Fruit fly (Drosophila melanogaster): ENCODE data around the gene CG8087.

Gene CG8087

dm6 chr3R:14574962-14575717 lies 10.5 kb upstream of the CG8087 start (continued):
- TF ChIP-seq Xrp1 (GFP tag; IDR thresholded peaks at IDR 0.05), result peak; percentile 71
- peak; percentile 77 for TF ChIP-seq CG18262 (tag; optimal IDR thresholded peaks at IDR 0.05)
- TF ChIP-seq CrebB (tag; optimal IDR thresholded peaks at IDR 0.05), result no peak
- peak; percentile 82 for TF ChIP-seq Ptx1 (GFP tag; IDR thresholded peaks at IDR 0.05)
- TF ChIP-seq CG9215 (GFP tag; IDR thresholded peaks at IDR 0.05), result peak; percentile 52; the same call in 1 of the 2 replicates
- TF ChIP-seq dm (GFP tag; optimal IDR thresholded peaks at IDR 0.05), result peak; percentile 32
- peak; percentile 74 for TF ChIP-seq CG10543 (GFP tag; optimal IDR thresholded peaks at IDR 0.05)
- TF ChIP-seq sna (GFP tag; IDR thresholded peaks at IDR 0.05; ENCODE audit: partially characterized antibody), result no peak
- no peak for TF ChIP-seq mirr (GFP tag; optimal IDR thresholded peaks at IDR 0.05)
- TF ChIP-seq Sox100B (GFP tag; optimal IDR thresholded peaks at IDR 0.05), result peak; percentile 84
- peak; percentile 65 for TF ChIP-seq Nf-YB (GFP tag; optimal IDR thresholded peaks at IDR 0.05)
- TF ChIP-seq CG2202 (tag; optimal IDR thresholded peaks at IDR 0.05), result peak; percentile 20
- TF ChIP-seq corto (GFP tag; optimal IDR thresholded peaks at IDR 0.05), result no peak
- TF ChIP-seq CG30403 (GFP tag; optimal IDR thresholded peaks at IDR 0.05), result peak; percentile 91
- peak; percentile 36 for TF ChIP-seq CG30431 (GFP tag; optimal IDR thresholded peaks at IDR 0.05)
- TF ChIP-seq CG34376 (GFP tag; optimal IDR thresholded peaks at IDR 0.05), result peak; percentile 18
- peak; percentile 80 for TF ChIP-seq CG1233 (GFP tag; optimal IDR thresholded peaks at IDR 0.05)
- TF ChIP-seq CG1024 (GFP tag; IDR thresholded peaks at IDR 0.05), result no peak; the same call in 1 of the 2 replicates
- peak; percentile 86 for TF ChIP-seq CG9727 (GFP tag; optimal IDR thresholded peaks at IDR 0.05)
- TF ChIP-seq CG4282 (GFP tag; optimal IDR thresholded peaks at IDR 0.05), result peak; percentile 11
- peak; percentile 33; the same call in 2 of the 3 replicates for TF ChIP-seq croc (GFP tag; conservative IDR thresholded peaks at IDR 0.05)
- TF ChIP-seq Six4 (GFP tag; optimal IDR thresholded peaks at IDR 0.05), result peak; percentile 59
- no peak for TF ChIP-seq amos (GFP tag; IDR thresholded peaks at IDR 0.05; ENCODE audit: partially characterized antibody)
- peak; percentile 58 for TF ChIP-seq NfI (GFP tag; optimal IDR thresholded peaks at IDR 0.05)
- no peak for TF ChIP-seq prd (optimal IDR thresholded peaks at IDR 0.05)
- peak; percentile 79; the same call in 2 of the 3 replicates for TF ChIP-seq prd (GFP tag; IDR thresholded peaks at IDR 0.05)
- no peak for TF ChIP-seq crol (GFP tag; IDR thresholded peaks at IDR 0.05)
- TF ChIP-seq CG14441 (GFP tag; IDR thresholded peaks at IDR 0.05), result no peak; the same call in 1 of the 2 replicates
- TF ChIP-seq Rfx (GFP tag; IDR thresholded peaks at IDR 0.05), result peak; percentile 70
- peak; percentile 38 for TF ChIP-seq nau (GFP tag; optimal IDR thresholded peaks at IDR 0.05)
- 0 out of 2 replicates have a peak, but pooled peaks have one; percentile 31 for TF ChIP-seq danr (GFP tag; IDR thresholded peaks at IDR 0.05)
- TF ChIP-seq Oaz (GFP tag; IDR thresholded peaks at IDR 0.05), result no peak
- TF ChIP-seq CG12744 (GFP tag; optimal IDR thresholded peaks at IDR 0.05), result peak; percentile 15
- no peak for TF ChIP-seq gro (GFP tag; optimal IDR thresholded peaks at IDR 0.05)
- TF ChIP-seq Mrtf (GFP tag; IDR thresholded peaks at IDR 0.05), result peak; percentile 54; the same call in 1 of the 3 replicates
- no peak for TF ChIP-seq CG13287 (GFP tag; IDR thresholded peaks at IDR 0.05; ENCODE audit: partially characterized antibody)
- TF ChIP-seq CG6813 (GFP tag; optimal IDR thresholded peaks at IDR 0.05), result peak; percentile 51
- TF ChIP-seq nerfin-2 (GFP tag; IDR thresholded peaks at IDR 0.05; ENCODE audit: partially characterized antibody), result no peak
- peak; percentile 44 for TF ChIP-seq sd (tag; optimal IDR thresholded peaks at IDR 0.05)
- TF ChIP-seq rib (GFP tag; IDR thresholded peaks at IDR 0.05), result no peak
- TF ChIP-seq Oli (tag; optimal IDR thresholded peaks at IDR 0.05), result peak; percentile 75
- TF ChIP-seq sob (GFP tag; IDR thresholded peaks at IDR 0.05), result peak; percentile 50; the same call in 1 of the 2 replicates
- no peak for TF ChIP-seq CG2116 (GFP tag; optimal IDR thresholded peaks at IDR 0.05)
- TF ChIP-seq D19A (tag; optimal IDR thresholded peaks at IDR 0.05), result peak; percentile 72
- TF ChIP-seq gt (GFP tag; IDR thresholded peaks at IDR 0.05), result no peak
- TF ChIP-seq Fer1 (GFP tag; optimal IDR thresholded peaks at IDR 0.05), result peak; percentile 73
- TF ChIP-seq Ets97D (GFP tag; optimal IDR thresholded peaks at IDR 0.05), result no peak
- peak; percentile 36 for TF ChIP-seq gcm2 (GFP tag; optimal IDR thresholded peaks at IDR 0.05)
- 0 out of 2 replicates have a peak, but pooled peaks have one; percentile 18 for TF ChIP-seq peb (GFP tag; IDR thresholded peaks at IDR 0.05)

Measured in whole organism, embryonic.